Worm (Caenorhabditis elegans) whole organism, L1 larva: ENCODE measurements around the gene ula-1.

Source experiments
- ama-1 ChIP-seq: fragments of 150-350 bp; optimal IDR thresholded peaks from 2 replicates; lab custom pipeline; 2014
- ceh-82 ChIP-seq, 3 experiments: fragments of 150-350 bp in 1 of 3; sonication (generic microtip) in 2 of 3; optimal IDR thresholded peaks; 2 replicates each; lab custom pipeline; 2014 to 2017; ENCODE audit warnings: missing biosample characterization in 3 of 3, missing genetic modification characterization in 3 of 3
- dpl-1 ChIP-seq, 3 experiments: fragments of 150-350 bp in 2 of 3; sonication (generic microtip) in 1 of 3; optimal IDR thresholded peaks; 2 replicates each; lab custom pipeline; 2014 to 2017; ENCODE audit warnings: missing biosample characterization in 3 of 3, missing genetic modification characterization in 3 of 3, missing genetic modification reagents in 3 of 3
- elt-2 ChIP-seq: sonication (generic microtip); optimal IDR thresholded peaks from 2 replicates; lab custom pipeline; 2016; ENCODE audit warnings: missing genetic modification characterization, mild to moderate bottlenecking, inconsistent platforms, missing compliant biosample characterization, missing genetic modification reagents
- fkh-10 ChIP-seq: sonication (generic microtip); optimal IDR thresholded peaks from 2 replicates; lab custom pipeline; 2017; ENCODE audit warnings: missing biosample characterization, missing genetic modification reagents, missing genetic modification characterization
- irx-1 ChIP-seq: sonication (generic microtip); optimal IDR thresholded peaks from 2 replicates; lab custom pipeline; 2016; ENCODE audit warnings: missing genetic modification characterization, missing compliant biosample characterization
- unc-86 ChIP-seq: sonication (generic microtip); optimal IDR thresholded peaks from 2 replicates; lab custom pipeline; 2016; ENCODE audit warnings: missing genetic modification characterization, missing compliant biosample characterization

DNA sequence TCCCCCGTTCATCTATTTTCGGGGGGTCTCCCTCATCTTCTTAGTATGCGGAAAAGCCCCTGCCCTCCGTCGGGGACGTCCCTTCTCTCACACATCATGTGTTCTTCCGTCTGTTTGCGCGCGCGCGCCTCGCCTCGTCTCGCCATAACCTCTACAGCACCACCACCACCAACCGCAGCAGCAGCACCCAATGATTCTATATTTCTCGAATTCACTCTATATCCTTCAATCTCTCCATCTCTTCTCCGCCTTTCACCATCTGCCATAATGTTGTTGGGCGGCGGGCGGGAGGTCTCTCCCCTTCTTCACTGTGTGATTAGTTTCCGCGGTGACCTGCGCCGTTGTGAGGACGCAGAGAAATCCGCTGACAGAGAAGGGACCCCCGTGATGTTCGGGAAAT, 27.2 kb upstream of the ula-1 start:
- TF ChIP-seq ceh-82 (tag; optimal IDR thresholded peaks at IDR 0.05; lab: Kevin White, UChicago) (peak in 1 of 3 experiments; percentile 0), dpl-1 (GFP tag; optimal IDR thresholded peaks at IDR 0.05; lab: Kevin White, UChicago) (no peak), fkh-10 (GFP tag; lab: Kevin White, UChicago) (no peak), unc-86 (tag; lab: Kevin White, UChicago) (peak; percentile 7), irx-1 (tag; lab: Kevin White, UChicago) (no peak), ama-1 (no peak), elt-2 (no peak)
